Worm (Caenorhabditis elegans): ENCODE measurements around the gene cla-1.

ce11 chrIV:7567557-7568010 lies 21.1 kb upstream of the cla-1 start, which contains the start of gene F32E10.8:
- TF ChIP-seq nhr-28 (tag; optimal IDR thresholded peaks at IDR 0.05) = no peak
- TF ChIP-seq ces-1 (GFP tag; optimal IDR thresholded peaks at IDR 0.05) = no peak
- no peak for TF ChIP-seq lsy-2 (tag; optimal IDR thresholded peaks at IDR 0.05)
- TF ChIP-seq bed-3 (GFP tag; optimal IDR thresholded peaks at IDR 0.05) = no peak
- TF ChIP-seq nhr-237 (tag; optimal IDR thresholded peaks at IDR 0.05) = no peak
- TF ChIP-seq nhr-12 (tag; optimal IDR thresholded peaks at IDR 0.05) = no peak
- TF ChIP-seq snpc-4 (tag; optimal IDR thresholded peaks at IDR 0.05) = no peak
- no peak for TF ChIP-seq tbx-8 (GFP tag; optimal IDR thresholded peaks at IDR 0.05)
- TF ChIP-seq pha-4 (tag; optimal IDR thresholded peaks at IDR 0.05) = no peak
- no peak for TF ChIP-seq ztf-11 (tag; optimal IDR thresholded peaks at IDR 0.05)
